Worm (Caenorhabditis elegans) whole organism, L2 larva: ENCODE results near the gene epg-9.

Source experiments
- F13H6.1 ChIP-seq: sonication (generic microtip); optimal IDR thresholded peaks from 2 replicates; lab custom pipeline; 2016; ENCODE audit warnings: missing genetic modification characterization, missing compliant biosample characterization
- ZK546.5 ChIP-seq: sonication (generic microtip); optimal IDR thresholded peaks from 2 replicates; lab custom pipeline; 2017; ENCODE audit warnings: missing biosample characterization, missing genetic modification characterization
- aly-2 ChIP-seq: fragments of 150-350 bp; optimal IDR thresholded peaks from 2 replicates; lab custom pipeline; 2014; ENCODE audit warnings: missing biosample characterization, missing genetic modification characterization
- ama-1 ChIP-seq: fragments of 150-350 bp; optimal IDR thresholded peaks from 2 replicates; lab custom pipeline; 2018; ENCODE audit warnings: inconsistent platforms
- ceh-82 ChIP-seq: fragments of 150-350 bp; optimal IDR thresholded peaks from 2 replicates; lab custom pipeline; 2014; ENCODE audit warnings: missing biosample characterization, missing genetic modification characterization
- crh-2 ChIP-seq: sonication (generic microtip); optimal IDR thresholded peaks from 2 replicates; lab custom pipeline; 2017; ENCODE audit warnings: missing biosample characterization, missing genetic modification characterization
- dmd-4 ChIP-seq: sonication (generic microtip); optimal IDR thresholded peaks from 2 replicates; lab custom pipeline; 2017; ENCODE audit warnings: missing biosample characterization, missing genetic modification characterization
- fos-1 ChIP-seq: fragments of 150-350 bp; optimal IDR thresholded peaks from 2 replicates; lab custom pipeline; 2014; ENCODE audit warnings: missing biosample characterization, missing genetic modification characterization
- gmeb-1 ChIP-seq: fragments of 150-350 bp; optimal IDR thresholded peaks from 2 replicates; lab custom pipeline; 2014; ENCODE audit warnings: missing biosample characterization, missing genetic modification characterization
- lin-11 ChIP-seq: fragments of 150-350 bp; sonication (generic microtip); optimal IDR thresholded peaks from 2 replicates; lab custom pipeline; 2014; ENCODE audit warnings: missing biosample characterization, missing genetic modification characterization, inconsistent platforms, mixed read lengths
- unc-55 ChIP-seq: fragments of 150-350 bp; sonication (generic microtip); optimal IDR thresholded peaks from 3 replicates; lab custom pipeline; 2014; ENCODE audit warnings: missing biosample characterization, missing genetic modification reagents, missing genetic modification characterization
- ztf-11 ChIP-seq: sonication (generic microtip); optimal IDR thresholded peaks from 2 replicates; lab custom pipeline; 2017; ENCODE audit warnings: missing biosample characterization, missing genetic modification characterization

DNA sequence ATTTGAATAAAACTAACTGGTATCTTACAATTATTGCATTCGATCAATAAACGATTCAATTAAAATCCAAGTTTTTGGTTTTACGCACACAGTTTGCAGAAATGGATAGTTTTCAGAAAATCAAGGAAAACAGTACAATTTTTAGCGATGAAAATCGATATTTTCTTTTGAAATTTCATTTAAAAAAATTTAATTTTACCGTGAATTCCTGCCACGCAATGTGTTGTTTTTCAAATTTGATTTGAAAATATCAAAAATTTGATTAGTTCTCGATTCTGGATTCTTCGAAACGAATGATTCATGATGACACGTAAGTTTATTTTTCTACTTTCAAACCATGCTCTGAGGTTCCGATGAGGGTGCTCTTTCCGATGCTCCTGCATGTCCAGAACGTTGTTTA, 38.9 kb upstream of the epg-9 start, which contains the start of gene Y69A2AR.50:
- no peak for TF ChIP-seq F13H6.1 (tag; lab: Kevin White, UChicago)
- TF ChIP-seq crh-2 (tag; lab: Kevin White, UChicago), result no peak
- no peak for TF ChIP-seq ceh-82
- no peak for TF ChIP-seq unc-55 (GFP tag; lab: Kevin White, UChicago)
- TF ChIP-seq gmeb-1 (tag; lab: Kevin White, UChicago), result no peak
- no peak for TF ChIP-seq ZK546.5 (tag; lab: Kevin White, UChicago)
- no peak for TF ChIP-seq lin-11 (tag; lab: Kevin White, UChicago)
- no peak for TF ChIP-seq dmd-4 (tag; lab: Kevin White, UChicago)
- no peak for TF ChIP-seq fos-1 (tag; lab: Kevin White, UChicago)
- TF ChIP-seq aly-2, result no peak
- TF ChIP-seq ztf-11 (tag; lab: Kevin White, UChicago), result no peak
- TF ChIP-seq ama-1 (lab: Kevin White, UChicago), result no peak
